Worm (Caenorhabditis elegans) whole organism, L3 larva: ENCODE results near the gene col-181.

Experiments
- aly-2 ChIP-seq: fragments of 150-350 bp; optimal IDR thresholded peaks from 2 replicates; lab custom pipeline; 2014; ENCODE audit warnings: missing biosample characterization, missing genetic modification characterization
- ama-1 ChIP-seq: fragments of 150-350 bp; optimal IDR thresholded peaks from 2 replicates; lab custom pipeline; 2018
- ceh-9 ChIP-seq: sonication (generic microtip); optimal IDR thresholded peaks from 2 replicates; lab custom pipeline; 2018; ENCODE audit warnings: missing biosample characterization, missing genetic modification characterization
- egl-27 ChIP-seq: sonication (generic microtip); optimal IDR thresholded peaks from 4 replicates; lab custom pipeline; 2017; ENCODE audit warnings: missing biosample characterization, missing genetic modification reagents, missing genetic modification characterization
- lsy-12 ChIP-seq: sonication (generic microtip); optimal IDR thresholded peaks from 2 replicates; lab custom pipeline; 2016; ENCODE audit warnings: mild to moderate bottlenecking, missing genetic modification characterization, missing compliant biosample characterization
- nhr-11 ChIP-seq: fragments of 150-350 bp; optimal IDR thresholded peaks from 2 replicates; lab custom pipeline; 2014; ENCODE audit warnings: missing biosample characterization, missing genetic modification characterization
- nhr-237 ChIP-seq: fragments of 150-350 bp; optimal IDR thresholded peaks from 2 replicates; lab custom pipeline; 2014; ENCODE audit warnings: missing biosample characterization, missing genetic modification characterization
- nhr-76 ChIP-seq: fragments of 150-350 bp; sonication (generic microtip); optimal IDR thresholded peaks from 5 replicates; lab custom pipeline; 2014; ENCODE audit warnings: missing biosample characterization, missing genetic modification characterization
- pha-4 ChIP-seq: fragments of 150-350 bp; optimal IDR thresholded peaks from 2 replicates; lab custom pipeline; 2014; ENCODE audit warnings: missing biosample characterization, missing genetic modification reagents, missing genetic modification characterization
- tbx-2 ChIP-seq: sonication (generic microtip); optimal IDR thresholded peaks from 2 replicates; lab custom pipeline; 2016; ENCODE audit warnings: mild to moderate bottlenecking, missing genetic modification characterization, missing compliant biosample characterization
- zag-1 ChIP-seq: fragments of 150-350 bp; optimal IDR thresholded peaks from 2 replicates; lab custom pipeline; 2014; ENCODE audit warnings: missing biosample characterization, missing genetic modification characterization
- ztf-11 ChIP-seq: fragments of 150-350 bp; optimal IDR thresholded peaks from 2 replicates; lab custom pipeline; 2014; ENCODE audit warnings: missing biosample characterization, missing genetic modification characterization
- ztf-4 ChIP-seq: fragments of 150-350 bp; optimal IDR thresholded peaks from 2 replicates; lab custom pipeline; 2014; ENCODE audit warnings: missing biosample characterization, missing genetic modification characterization

DNA sequence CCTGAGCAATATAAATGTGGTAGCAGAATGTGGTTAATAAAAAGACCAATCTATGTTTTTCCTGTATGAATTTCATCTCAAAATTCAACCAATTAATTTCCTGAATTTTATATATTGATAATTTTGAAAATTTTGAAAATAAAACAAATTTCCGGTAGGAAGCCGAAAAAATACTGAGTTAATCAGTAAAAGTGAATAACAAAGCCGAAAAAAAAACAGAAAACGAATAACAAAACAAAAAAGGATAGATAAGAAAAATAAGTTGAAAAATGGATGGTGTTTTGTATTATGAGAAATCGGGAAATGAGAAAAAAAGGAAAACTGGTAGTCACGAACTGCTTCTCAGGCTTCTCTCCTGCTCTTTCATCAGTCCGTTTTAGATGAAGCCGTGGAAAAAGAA lies 31.0 kb upstream of the col-181 start, which contains the start of gene tmem-145:
- TF ChIP-seq aly-2 (tag; lab: Kevin White, UChicago) = no peak
- TF ChIP-seq tbx-2 = no peak
- TF ChIP-seq ama-1 (lab: Kevin White, UChicago) = no peak
- no peak for TF ChIP-seq pha-4
- TF ChIP-seq ztf-11 (tag; lab: Kevin White, UChicago) = no peak
- TF ChIP-seq lsy-12 (tag; lab: Kevin White, UChicago) = no peak
- TF ChIP-seq nhr-76 = no peak
- no peak for TF ChIP-seq ztf-4 (tag; lab: Kevin White, UChicago)
- no peak for TF ChIP-seq nhr-237 (tag; lab: Kevin White, UChicago)
- TF ChIP-seq ceh-9 = no peak
- no peak for TF ChIP-seq egl-27 (tag; lab: Kevin White, UChicago)
- TF ChIP-seq nhr-11 = no peak
- TF ChIP-seq zag-1 (tag; lab: Kevin White, UChicago) = no peak
